Worm (Caenorhabditis elegans) whole organism, L3 larva: ENCODE results near the gene nduc-2.

ENCODE experiments used
- R02D3.7 ChIP-seq: fragments of 150-350 bp; optimal IDR thresholded peaks from 2 replicates; lab custom pipeline; 2014; ENCODE audit warnings: missing biosample characterization, missing genetic modification characterization
- ZK546.5 ChIP-seq: sonication (generic microtip); optimal IDR thresholded peaks from 2 replicates; lab custom pipeline; 2017; ENCODE audit warnings: missing biosample characterization, missing genetic modification characterization
- aly-2 ChIP-seq: fragments of 150-350 bp; optimal IDR thresholded peaks from 2 replicates; lab custom pipeline; 2014; ENCODE audit warnings: missing biosample characterization, missing genetic modification characterization
- ama-1 ChIP-seq: fragments of 150-350 bp; optimal IDR thresholded peaks from 2 replicates; lab custom pipeline; 2018
- ceh-16 ChIP-seq: sonication (generic microtip); optimal IDR thresholded peaks from 2 replicates; lab custom pipeline; 2017; ENCODE audit warnings: missing biosample characterization, missing genetic modification characterization
- ceh-28 ChIP-seq: fragments of 150-350 bp; optimal IDR thresholded peaks from 2 replicates; lab custom pipeline; 2014; ENCODE audit warnings: missing biosample characterization, missing genetic modification reagents, missing genetic modification characterization
- ceh-82 ChIP-seq: fragments of 150-350 bp; optimal IDR thresholded peaks from 2 replicates; lab custom pipeline; 2014; ENCODE audit warnings: missing biosample characterization, missing genetic modification characterization
- ceh-9 ChIP-seq: sonication (generic microtip); optimal IDR thresholded peaks from 2 replicates; lab custom pipeline; 2018; ENCODE audit warnings: missing biosample characterization, missing genetic modification characterization
- daf-12 ChIP-seq: fragments of 150-350 bp; optimal IDR thresholded peaks from 2 replicates; lab custom pipeline; 2014; ENCODE audit warnings: missing biosample characterization, missing genetic modification reagents, missing genetic modification characterization
- egl-27 ChIP-seq: sonication (generic microtip); optimal IDR thresholded peaks from 4 replicates; lab custom pipeline; 2017; ENCODE audit warnings: missing biosample characterization, missing genetic modification reagents, missing genetic modification characterization
- egl-5 ChIP-seq: fragments of 150-350 bp; optimal IDR thresholded peaks from 2 replicates; lab custom pipeline; 2017; ENCODE audit warnings: missing biosample characterization, missing genetic modification reagents, missing genetic modification characterization, inconsistent platforms
- elt-1 ChIP-seq: fragments of 150-350 bp; optimal IDR thresholded peaks from 2 replicates; lab custom pipeline; 2014; ENCODE audit warnings: missing biosample characterization, missing genetic modification characterization
- elt-2 ChIP-seq: sonication (generic microtip); optimal IDR thresholded peaks from 2 replicates; lab custom pipeline; 2016; ENCODE audit warnings: missing genetic modification reagents, mild to moderate bottlenecking, missing genetic modification characterization, missing compliant biosample characterization
- elt-3 ChIP-seq, 3 experiments: fragments of 150-350 bp in 1 of 3; sonication (generic microtip) in 2 of 3; optimal IDR thresholded peaks; 2 replicates in 2 of 3; 4 replicates in 1 of 3; lab custom pipeline; 2014 to 2017; ENCODE audit warnings: missing biosample characterization in 3 of 3, missing genetic modification characterization in 3 of 3
- eor-1 ChIP-seq, 2 experiments: fragments of 150-350 bp; optimal IDR thresholded peaks; 2 replicates each; lab custom pipeline; 2014 to 2018; ENCODE audit warnings: missing biosample characterization in 2 of 2, missing genetic modification characterization in 2 of 2
- fkh-10 ChIP-seq: sonication (generic microtip); optimal IDR thresholded peaks from 2 replicates; lab custom pipeline; 2017; ENCODE audit warnings: missing biosample characterization, missing genetic modification reagents, missing genetic modification characterization
- fkh-2 ChIP-seq: fragments of 150-350 bp; optimal IDR thresholded peaks from 2 replicates; lab custom pipeline; 2014; ENCODE audit warnings: missing biosample characterization, missing genetic modification reagents, missing genetic modification characterization
- fos-1 ChIP-seq: fragments of 150-350 bp; optimal IDR thresholded peaks from 2 replicates; lab custom pipeline; 2014; ENCODE audit warnings: missing biosample characterization, missing genetic modification characterization
- hmg-11 ChIP-seq: sonication (generic microtip); optimal IDR thresholded peaks from 2 replicates; lab custom pipeline; 2016; ENCODE audit warnings: missing genetic modification characterization, missing compliant biosample characterization
- jun-1 ChIP-seq: fragments of 150-350 bp; optimal IDR thresholded peaks from 2 replicates; lab custom pipeline; 2014; ENCODE audit warnings: missing biosample characterization, missing genetic modification reagents, missing genetic modification characterization
- lin-15B ChIP-seq: fragments of 150-350 bp; optimal IDR thresholded peaks from 2 replicates; lab custom pipeline; 2014; ENCODE audit warnings: missing biosample characterization, missing genetic modification characterization
- lin-39 ChIP-seq: fragments of 150-350 bp; optimal IDR thresholded peaks from 2 replicates; lab custom pipeline; 2018; ENCODE audit warnings: missing biosample characterization, missing genetic modification reagents, missing genetic modification characterization
- lsy-12 ChIP-seq: sonication (generic microtip); optimal IDR thresholded peaks from 2 replicates; lab custom pipeline; 2016; ENCODE audit warnings: mild to moderate bottlenecking, missing genetic modification characterization, missing compliant biosample characterization
- mdl-1 ChIP-seq: fragments of 150-350 bp; optimal IDR thresholded peaks from 2 replicates; lab custom pipeline; 2014; ENCODE audit warnings: missing biosample characterization, missing genetic modification characterization
- mml-1 ChIP-seq: fragments of 150-350 bp; sonication (generic microtip); optimal IDR thresholded peaks from 3 replicates; lab custom pipeline; 2014; ENCODE audit warnings: missing biosample characterization, missing genetic modification characterization
- nfya-1 ChIP-seq: sonication (generic microtip); optimal IDR thresholded peaks from 2 replicates; lab custom pipeline; 2017; ENCODE audit warnings: missing genetic modification characterization, mild to moderate bottlenecking, missing compliant biosample characterization, antibody characterized with exemption, moderate library complexity; ENCODE audit not compliant: insufficient read depth
- nhr-11 ChIP-seq: fragments of 150-350 bp; optimal IDR thresholded peaks from 2 replicates; lab custom pipeline; 2014; ENCODE audit warnings: missing biosample characterization, missing genetic modification characterization
- nhr-12 ChIP-seq: fragments of 150-350 bp; optimal IDR thresholded peaks from 2 replicates; lab custom pipeline; 2014; ENCODE audit warnings: missing biosample characterization, missing genetic modification characterization
- nhr-23 ChIP-seq: fragments of 150-350 bp; optimal IDR thresholded peaks from 2 replicates; lab custom pipeline; 2014; ENCODE audit warnings: missing biosample characterization, missing genetic modification reagents, missing genetic modification characterization
- nhr-237 ChIP-seq: fragments of 150-350 bp; optimal IDR thresholded peaks from 2 replicates; lab custom pipeline; 2014; ENCODE audit warnings: missing biosample characterization, missing genetic modification characterization
- nhr-25 ChIP-seq: sonication (generic microtip); optimal IDR thresholded peaks from 2 replicates; lab custom pipeline; 2017; ENCODE audit warnings: missing biosample characterization, missing genetic modification characterization
- nhr-28 ChIP-seq: fragments of 150-350 bp; optimal IDR thresholded peaks from 2 replicates; lab custom pipeline; 2014; ENCODE audit warnings: missing biosample characterization, missing genetic modification characterization
- nhr-43 ChIP-seq: sonication (generic microtip); optimal IDR thresholded peaks from 2 replicates; lab custom pipeline; 2016; ENCODE audit warnings: mild to moderate bottlenecking, missing genetic modification characterization, missing compliant biosample characterization; ENCODE audit not compliant: poor library complexity, severe bottlenecking
- nhr-67 ChIP-seq: fragments of 150-350 bp; optimal IDR thresholded peaks from 2 replicates; lab custom pipeline; 2014; ENCODE audit warnings: missing biosample characterization, missing genetic modification characterization
- nhr-76 ChIP-seq: fragments of 150-350 bp; sonication (generic microtip); optimal IDR thresholded peaks from 5 replicates; lab custom pipeline; 2014; ENCODE audit warnings: missing biosample characterization, missing genetic modification characterization
- nhr-77 ChIP-seq: fragments of 150-350 bp; optimal IDR thresholded peaks from 2 replicates; lab custom pipeline; 2014; ENCODE audit warnings: missing biosample characterization, missing genetic modification characterization
- pha-4 ChIP-seq: fragments of 150-350 bp; optimal IDR thresholded peaks from 2 replicates; lab custom pipeline; 2014; ENCODE audit warnings: missing biosample characterization, missing genetic modification reagents, missing genetic modification characterization
- pqm-1 ChIP-seq: fragments of 150-350 bp; optimal IDR thresholded peaks from 2 replicates; lab custom pipeline; 2017; ENCODE audit warnings: missing biosample characterization, missing genetic modification characterization, inconsistent platforms
- sea-2 ChIP-seq: fragments of 150-350 bp; sonication (generic microtip); optimal IDR thresholded peaks from 4 replicates; lab custom pipeline; 2014; ENCODE audit warnings: missing biosample characterization, missing genetic modification reagents, missing genetic modification characterization
- skn-1 ChIP-seq: fragments of 150-350 bp; optimal IDR thresholded peaks from 2 replicates; lab custom pipeline; 2014; ENCODE audit warnings: missing biosample characterization, missing genetic modification characterization
- snpc-4 ChIP-seq: fragments of 150-350 bp; optimal IDR thresholded peaks from 2 replicates; lab custom pipeline; 2014; ENCODE audit warnings: missing biosample characterization, missing genetic modification characterization
- tbx-2 ChIP-seq: sonication (generic microtip); optimal IDR thresholded peaks from 2 replicates; lab custom pipeline; 2016; ENCODE audit warnings: mild to moderate bottlenecking, missing genetic modification characterization, missing compliant biosample characterization
- unc-39 ChIP-seq: sonication (generic microtip); optimal IDR thresholded peaks from 4 replicates; lab custom pipeline; 2017; ENCODE audit warnings: missing biosample characterization, missing genetic modification characterization
- unc-62 ChIP-seq: fragments of 150-350 bp; sonication (generic microtip); optimal IDR thresholded peaks from 4 replicates; lab custom pipeline; 2014; ENCODE audit warnings: missing biosample characterization, missing genetic modification reagents, missing genetic modification characterization
- zag-1 ChIP-seq: fragments of 150-350 bp; optimal IDR thresholded peaks from 2 replicates; lab custom pipeline; 2014; ENCODE audit warnings: missing biosample characterization, missing genetic modification characterization
- ztf-11 ChIP-seq: fragments of 150-350 bp; optimal IDR thresholded peaks from 2 replicates; lab custom pipeline; 2014; ENCODE audit warnings: missing biosample characterization, missing genetic modification characterization
- ztf-4 ChIP-seq: fragments of 150-350 bp; optimal IDR thresholded peaks from 2 replicates; lab custom pipeline; 2014; ENCODE audit warnings: missing biosample characterization, missing genetic modification characterization

nduc-2 gene

DNA sequence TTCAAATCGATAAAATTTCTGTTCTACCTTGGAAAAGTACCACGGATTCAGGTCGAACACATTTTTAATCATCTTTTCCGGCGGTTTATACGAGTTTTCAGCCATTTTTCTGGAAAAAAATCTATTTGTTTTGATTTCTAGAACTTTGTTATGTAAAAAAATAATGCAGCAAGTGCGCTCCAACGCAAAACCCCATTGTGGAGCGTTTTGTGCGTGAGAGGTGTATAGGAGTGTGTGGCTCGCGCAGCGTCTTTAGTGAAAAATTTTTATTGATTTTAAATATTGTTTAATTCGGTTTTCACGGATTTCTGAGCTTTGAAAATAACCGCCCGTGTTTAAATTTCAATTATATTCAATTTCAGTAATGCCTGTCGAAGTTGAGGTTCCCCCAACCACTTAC lies 812 bp upstream of the nduc-2 start, which contains the start of gene Y71H2AM.20:
Gene Y71H2AM.20 (minus strand): TSS at position 109 of the 400 bp plus-strand sequence.
- TF ChIP-seq egl-27 (peak; percentile 81), nhr-23 (peak; percentile 97), elt-2 (tag; lab: Kevin White, UChicago) (peak; percentile 82), elt-1 (tag; lab: Kevin White, UChicago) (peak; percentile 51), nfya-1 (tag; lab: Kevin White, UChicago) (peak; percentile 97), pha-4 (tag; lab: Kevin White, UChicago) (peak; percentile 100), skn-1 (tag; lab: Kevin White, UChicago) (peak; percentile 92), egl-5 (tag; lab: Kevin White, UChicago) (peak; percentile 82), fos-1 (tag; lab: Kevin White, UChicago) (peak; percentile 90), mml-1 (tag; lab: Kevin White, UChicago) (no peak), ama-1 (lab: Kevin White, UChicago) (no peak), tbx-2 (tag; lab: Kevin White, UChicago) (peak; percentile 76), eor-1 (tag; optimal IDR thresholded peaks at IDR 0.05; lab: Kevin White, UChicago) (no peak), nhr-12 (tag; lab: Kevin White, UChicago) (no peak), ceh-82 (tag; lab: Kevin White, UChicago) (peak; percentile 56), mdl-1 (tag; lab: Kevin White, UChicago) (no peak), fkh-10 (peak; percentile 91), nhr-28 (tag; lab: Kevin White, UChicago) (no peak), hmg-11 (tag; lab: Kevin White, UChicago) (peak; percentile 88), lin-39 (tag; lab: Kevin White, UChicago) (peak; percentile 98), ztf-11 (peak; percentile 44), ZK546.5 (tag; lab: Kevin White, UChicago) (peak; percentile 10), nhr-43 (tag; lab: Kevin White, UChicago) (peak; percentile 68), lsy-12 (tag; lab: Kevin White, UChicago) (peak; percentile 91), zag-1 (tag; lab: Kevin White, UChicago) (no peak), R02D3.7 (peak; percentile 83), ceh-16 (no peak), nhr-11 (tag; lab: Kevin White, UChicago) (peak; percentile 83), daf-12 (tag; lab: Kevin White, UChicago) (no peak), unc-62 (GFP tag; lab: Kevin White, UChicago) (peak; percentile 73), nhr-237 (no peak), ceh-28 (tag; lab: Kevin White, UChicago) (peak; percentile 88), nhr-77 (peak; percentile 72), unc-39 (no peak), lin-15B (tag; lab: Kevin White, UChicago) (peak; percentile 100), nhr-25 (tag; lab: Kevin White, UChicago) (peak; percentile 92), jun-1 (tag; lab: Kevin White, UChicago) (peak; percentile 91), snpc-4 (tag; lab: Kevin White, UChicago) (peak; percentile 97), ceh-9 (tag; lab: Kevin White, UChicago) (no peak), aly-2 (tag; lab: Kevin White, UChicago) (no peak), nhr-67 (tag; lab: Kevin White, UChicago) (peak; percentile 24), sea-2 (GFP tag; lab: Kevin White, UChicago) (no peak), ztf-4 (tag; lab: Kevin White, UChicago) (peak; percentile 75), pqm-1 (tag; lab: Kevin White, UChicago) (peak; percentile 81), elt-3 (tag; optimal IDR thresholded peaks at IDR 0.05; lab: Kevin White, UChicago) (peak in 2 of 3 experiments; percentile 35 to 44), fkh-2 (peak; percentile 23), nhr-76 (tag; lab: Kevin White, UChicago) (peak; percentile 60)
